Worm (Caenorhabditis elegans) whole organism, late embryonic: ENCODE measurements around the gene mtcu-2.

Experiments
- ceh-45 ChIP-seq: fragments of 200-800 bp; sonication (Bioruptor generic); IDR thresholded peaks from 2 replicates; pipeline ENCODE4 v1.3.6; 2022; ENCODE audit warnings: missing genetic modification reagents, missing genetic modification characterization, missing compliant biosample characterization
- ceh-48 ChIP-seq: sonication (generic microtip); optimal IDR thresholded peaks from 2 replicates; lab custom pipeline; 2016; ENCODE audit warnings: missing genetic modification characterization, inconsistent platforms, missing compliant biosample characterization
- elt-2 ChIP-seq: sonication (generic microtip); optimal IDR thresholded peaks from 2 replicates; lab custom pipeline; 2016; ENCODE audit warnings: missing genetic modification reagents, missing genetic modification characterization, missing compliant biosample characterization
- nfya-1 ChIP-seq: sonication (generic microtip); optimal IDR thresholded peaks from 2 replicates; lab custom pipeline; 2017; ENCODE audit warnings: missing genetic modification characterization, mild to moderate bottlenecking, missing compliant biosample characterization, antibody characterized with exemption, moderate library complexity
- tbx-7 ChIP-seq: sonication (generic microtip); optimal IDR thresholded peaks from 2 replicates; lab custom pipeline; 2016; ENCODE audit warnings: missing genotype, missing genetic modification characterization, missing compliant biosample characterization

DNA sequence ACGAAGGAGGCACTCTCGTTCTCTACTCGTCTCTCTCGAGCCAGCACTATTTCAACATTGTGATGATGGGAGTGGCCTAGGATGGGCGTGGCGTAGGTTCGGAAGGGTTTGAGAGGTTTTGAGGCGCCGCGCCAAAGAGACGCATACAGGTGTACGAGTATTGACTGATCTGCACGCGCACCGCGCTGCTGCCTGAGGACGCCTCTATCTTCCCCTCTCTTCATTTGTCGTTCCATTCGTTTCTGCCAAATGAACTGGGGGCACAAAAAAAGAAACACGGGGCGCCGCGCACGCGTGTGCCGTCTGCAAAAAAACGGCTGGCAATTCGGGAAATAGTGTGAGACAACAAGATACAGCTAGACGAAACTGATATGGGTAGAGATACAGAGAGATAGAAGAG, 17.0 kb downstream of the mtcu-2 start, which contains the start of gene lec-2:
- no peak for TF ChIP-seq elt-2 (tag; lab: Kevin White, UChicago)
- TF ChIP-seq ceh-45 (GFP tag; lab: Robert Waterston, UW), result no peak
- TF ChIP-seq ceh-48 (tag; lab: Kevin White, UChicago), result no peak
- TF ChIP-seq tbx-7 (tag; lab: Kevin White, UChicago), result no peak
- no peak for TF ChIP-seq nfya-1 (tag; lab: Kevin White, UChicago)
